Fruit fly (Drosophila melanogaster) whole organism, embryonic: ENCODE data around the gene CG17717.
A peak's percentile ranks its signal among the peaks of the same experiment; 100 is the strongest.

ENCODE experiments used
- CG11247 ChIP-seq: fragments of 200-800 bp; sonication (Bioruptor generic); IDR thresholded peaks from 2 replicates; pipeline ENCODE4 v1.3.6; 2022; ENCODE audit warnings: missing biosample characterization, missing genetic modification characterization
- CG12391 ChIP-seq: fragments of 200-800 bp; sonication (Bioruptor generic); optimal IDR thresholded peaks from 3 replicates; lab custom pipeline; 2018; ENCODE audit warnings: missing biosample characterization, mild to moderate bottlenecking, missing genetic modification characterization, moderate library complexity
- CG13123 ChIP-seq: fragments of 200-800 bp; sonication (Bioruptor generic); optimal IDR thresholded peaks from 2 replicates; lab custom pipeline; 2016; ENCODE audit warnings: missing biosample characterization, missing genetic modification characterization
- CG13775 ChIP-seq: fragments of 200-800 bp; sonication (Bioruptor generic); optimal IDR thresholded peaks from 3 replicates; lab custom pipeline; 2017; ENCODE audit warnings: missing biosample characterization, mild to moderate bottlenecking, missing genetic modification characterization
- CG14014 ChIP-seq: fragments of 200-800 bp; sonication (Bioruptor generic); IDR thresholded peaks from 2 replicates; pipeline ENCODE4 v1.3.6; 2022; ENCODE audit warnings: missing biosample characterization, missing genetic modification characterization
- CG14441 ChIP-seq: fragments of 200-800 bp; sonication (Bioruptor generic); IDR thresholded peaks from 2 replicates; pipeline ENCODE4 v1.3.6; 2022; ENCODE audit warnings: missing biosample characterization, missing genetic modification characterization
- CG14860 ChIP-seq: fragments of 200-800 bp; sonication (Bioruptor generic); IDR thresholded peaks from 3 replicates; pipeline ENCODE4 v1.3.6; 2022; ENCODE audit warnings: missing biosample characterization, missing genetic modification characterization; ENCODE audit not compliant: partially characterized antibody
- CG14965 ChIP-seq: fragments of 200-800 bp; sonication (Bioruptor generic); optimal IDR thresholded peaks from 2 replicates; lab custom pipeline; 2016; ENCODE audit warnings: missing biosample characterization, missing genetic modification characterization, borderline replicate concordance
- CG15514 ChIP-seq: fragments of 200-800 bp; sonication (Bioruptor generic); optimal IDR thresholded peaks from 3 replicates; lab custom pipeline; 2017; ENCODE audit warnings: missing biosample characterization, missing genetic modification characterization, mild to moderate bottlenecking, moderate library complexity, missing genetic modification reagents
- CG1602 ChIP-seq: fragments of 200-800 bp; sonication (Bioruptor generic); optimal IDR thresholded peaks from 3 replicates; lab custom pipeline; 2016; ENCODE audit warnings: missing biosample characterization, missing genetic modification characterization
- CG2712 ChIP-seq: fragments of 200-800 bp; optimal IDR thresholded peaks from 3 replicates; lab custom pipeline; 2019; ENCODE audit warnings: missing biosample characterization, mild to moderate bottlenecking, missing genetic modification characterization, moderate library complexity
- CG2875 ChIP-seq: fragments of 200-800 bp; sonication (Bioruptor generic); optimal IDR thresholded peaks from 2 replicates; lab custom pipeline; 2017; ENCODE audit warnings: missing biosample characterization, mild to moderate bottlenecking, missing genetic modification characterization, missing genetic modification reagents
- CG33557 ChIP-seq: fragments of 200-800 bp; sonication (Bioruptor generic); optimal IDR thresholded peaks from 2 replicates; lab custom pipeline; 2019; ENCODE audit warnings: missing biosample characterization, mild to moderate bottlenecking, missing genetic modification characterization, moderate library complexity
- CG9437 ChIP-seq: fragments of 200-800 bp; sonication (Bioruptor generic); optimal IDR thresholded peaks from 2 replicates; lab custom pipeline; 2018; ENCODE audit warnings: missing biosample characterization, mild to moderate bottlenecking, missing genetic modification characterization
- CG9727 ChIP-seq: fragments of 200-800 bp; sonication (Bioruptor generic); optimal IDR thresholded peaks from 3 replicates; lab custom pipeline; 2017; ENCODE audit warnings: missing biosample characterization, mild to moderate bottlenecking, missing genetic modification characterization
- CoRest ChIP-seq: fragments of 200-800 bp; sonication (Bioruptor generic); optimal IDR thresholded peaks from 3 replicates; lab custom pipeline; 2018; ENCODE audit warnings: missing biosample characterization, mild to moderate bottlenecking, missing genetic modification characterization, moderate library complexity
- Doc2 ChIP-seq: fragments of 200-800 bp; sonication (Bioruptor generic); IDR thresholded peaks from 2 replicates; pipeline ENCODE4 v1.3.6; 2022; ENCODE audit warnings: missing biosample characterization, missing genetic modification characterization
- Drgx ChIP-seq: fragments of 200-800 bp; sonication (Bioruptor generic); IDR thresholded peaks from 2 replicates; pipeline ENCODE4 v1.3.6; 2022; ENCODE audit warnings: missing biosample characterization, missing genetic modification characterization
- Ets65A ChIP-seq: fragments of 200-800 bp; sonication (Bioruptor generic); peaks from one replicate; lab custom pipeline; 2016; ENCODE audit warnings: missing biosample characterization, missing genetic modification characterization
- Gug ChIP-seq: fragments of 200-800 bp; sonication (Bioruptor generic); IDR thresholded peaks from 4 replicates; pipeline ENCODE4 v1.3.6; 2022; ENCODE audit warnings: missing biosample characterization, missing genetic modification characterization
- HHEX ChIP-seq: fragments of 200-800 bp; sonication (Bioruptor generic); optimal IDR thresholded peaks from 3 replicates; lab custom pipeline; 2017; ENCODE audit warnings: missing biosample characterization, mild to moderate bottlenecking, missing genetic modification characterization, missing genetic modification reagents
- Hey ChIP-seq: fragments of 200-800 bp; sonication (Bioruptor generic); optimal IDR thresholded peaks from 3 replicates; lab custom pipeline; 2018; ENCODE audit warnings: missing biosample characterization, mild to moderate bottlenecking, missing genetic modification characterization
- Max ChIP-seq: fragments of 200-800 bp; sonication (Bioruptor generic); optimal IDR thresholded peaks from 2 replicates; lab custom pipeline; 2016; ENCODE audit warnings: missing biosample characterization, mild to moderate bottlenecking, missing genetic modification characterization
- Med ChIP-seq: fragments of 200-800 bp; sonication (Bioruptor generic); peaks from one replicate; lab custom pipeline; 2016; ENCODE audit warnings: missing biosample characterization, missing genetic modification characterization, mild to moderate bottlenecking, inconsistent platforms, moderate library complexity
- Mrtf ChIP-seq: fragments of 200-800 bp; sonication (Bioruptor generic); IDR thresholded peaks from 3 replicates; pipeline ENCODE4 v1.3.6; 2022; ENCODE audit warnings: missing biosample characterization, missing genetic modification characterization
- Neu2 ChIP-seq: fragments of 200-800 bp; sonication (Bioruptor generic); optimal IDR thresholded peaks from 3 replicates; lab custom pipeline; 2016; ENCODE audit warnings: missing biosample characterization, missing genetic modification characterization, borderline replicate concordance
- Nf-YC ChIP-seq: fragments of 200-800 bp; optimal IDR thresholded peaks from 3 replicates; lab custom pipeline; 2019; ENCODE audit warnings: missing biosample characterization, mild to moderate bottlenecking, missing genetic modification characterization, moderate library complexity
- PHDP ChIP-seq: fragments of 200-800 bp; sonication (Bioruptor generic); optimal IDR thresholded peaks from 3 replicates; lab custom pipeline; 2018; ENCODE audit warnings: missing biosample characterization, mild to moderate bottlenecking, missing genetic modification characterization, moderate library complexity
- Pdp1 ChIP-seq, 2 experiments: fragments of 200-800 bp; sonication (Bioruptor generic); optimal IDR thresholded peaks; 3 replicates each; lab custom pipeline; 2016; ENCODE audit warnings: missing biosample characterization in 2 of 2, missing genetic modification characterization in 2 of 2, mild to moderate bottlenecking in 1 of 2, moderate library complexity in 1 of 2
- Rx ChIP-seq: fragments of 200-800 bp; sonication (Bioruptor generic); IDR thresholded peaks from 2 replicates; pipeline ENCODE4 v1.3.6; 2022; ENCODE audit warnings: missing biosample characterization, missing genetic modification characterization
- Scr ChIP-seq: fragments of 200-800 bp; sonication (Bioruptor generic); IDR thresholded peaks from 2 replicates; pipeline ENCODE4 v1.3.6; 2022; ENCODE audit warnings: missing biosample characterization, missing genetic modification characterization; ENCODE audit not compliant: partially characterized antibody
- Sox102F ChIP-seq: fragments of 200-800 bp; sonication (Bioruptor generic); optimal IDR thresholded peaks from 2 replicates; lab custom pipeline; 2018; ENCODE audit warnings: missing biosample characterization, mild to moderate bottlenecking, missing genetic modification characterization, moderate library complexity
- Trl ChIP-seq, 3 experiments: fragments of >200 bp in 2 of 3; fragments of 200-800 bp in 1 of 3; sonication (Bioruptor generic) in 1 of 3; optimal IDR thresholded peaks; 2 replicates in 1 of 3; 3 replicates in 2 of 3; lab custom pipeline; 2016 to 2017; ENCODE audit warnings: missing biosample characterization in 1 of 3, missing genetic modification characterization in 1 of 3
- cas ChIP-seq: fragments of 200-800 bp; sonication (Bioruptor generic); IDR thresholded peaks from 2 replicates; pipeline ENCODE4 v1.3.6; 2022; ENCODE audit warnings: missing biosample characterization, missing genetic modification characterization
- chm ChIP-seq: fragments of 200-800 bp; sonication (Bioruptor generic); IDR thresholded peaks from 2 replicates; pipeline ENCODE4 v1.3.6; 2022; ENCODE audit warnings: missing biosample characterization, missing genetic modification characterization
- chn ChIP-seq: fragments of 200-800 bp; sonication (Bioruptor generic); optimal IDR thresholded peaks from 2 replicates; lab custom pipeline; 2016; ENCODE audit warnings: missing biosample characterization, missing genetic modification characterization
- fd102C ChIP-seq: fragments of 200-800 bp; sonication (Bioruptor generic); optimal IDR thresholded peaks from 2 replicates; lab custom pipeline; 2018; ENCODE audit warnings: missing biosample characterization, mild to moderate bottlenecking, missing genetic modification characterization, moderate library complexity
- grn ChIP-seq: fragments of 200-800 bp; sonication (Bioruptor generic); optimal IDR thresholded peaks from 3 replicates; lab custom pipeline; 2017; ENCODE audit warnings: missing biosample characterization, missing genetic modification characterization
- hb ChIP-seq: fragments of 200-800 bp; sonication (Bioruptor generic); IDR thresholded peaks from 3 replicates; pipeline ENCODE4 v1.3.6; 2022; ENCODE audit warnings: missing biosample characterization, missing genetic modification characterization; ENCODE audit not compliant: partially characterized antibody
- mam ChIP-seq: fragments of 200-800 bp; sonication (Bioruptor generic); optimal IDR thresholded peaks from 3 replicates; lab custom pipeline; 2016; ENCODE audit warnings: missing biosample characterization, missing genetic modification characterization
- nau ChIP-seq: fragments of 200-800 bp; sonication (Bioruptor generic); optimal IDR thresholded peaks from 3 replicates; lab custom pipeline; 2017; ENCODE audit warnings: missing biosample characterization, mild to moderate bottlenecking, missing genetic modification characterization, missing genetic modification reagents
- nerfin-1 ChIP-seq: fragments of 200-800 bp; sonication (Bioruptor generic); optimal IDR thresholded peaks from 3 replicates; lab custom pipeline; 2019; ENCODE audit warnings: missing biosample characterization, mild to moderate bottlenecking, missing genetic modification characterization, moderate library complexity
- phol ChIP-seq: fragments of 200-800 bp; sonication (Bioruptor generic); optimal IDR thresholded peaks from 3 replicates; lab custom pipeline; 2018; ENCODE audit warnings: missing biosample characterization, mild to moderate bottlenecking, missing genetic modification characterization, moderate library complexity
- psq ChIP-seq: fragments of 200-800 bp; sonication (Bioruptor generic); optimal IDR thresholded peaks from 2 replicates; lab custom pipeline; 2017; ENCODE audit warnings: missing biosample characterization, missing genetic modification characterization
- so ChIP-seq: fragments of 200-800 bp; sonication (Bioruptor generic); IDR thresholded peaks from 3 replicates; pipeline ENCODE4 v1.3.6; 2022; ENCODE audit warnings: missing biosample characterization, missing genetic modification characterization
- stwl ChIP-seq: fragments of 200-800 bp; sonication (Bioruptor generic); optimal IDR thresholded peaks from 3 replicates; lab custom pipeline; 2018; ENCODE audit warnings: missing biosample characterization, mild to moderate bottlenecking, missing genetic modification characterization, moderate library complexity
- sug ChIP-seq: fragments of 200-800 bp; optimal IDR thresholded peaks from 2 replicates; lab custom pipeline; 2019; ENCODE audit warnings: missing biosample characterization, mild to moderate bottlenecking, missing genetic modification characterization, moderate library complexity
- tgo ChIP-seq: fragments of 200-800 bp; sonication (Bioruptor generic); IDR thresholded peaks from 3 replicates; pipeline ENCODE4 v1.3.6; 2022; ENCODE audit warnings: missing biosample characterization, missing genetic modification characterization
- vvl ChIP-seq: fragments of 200-800 bp; sonication (Bioruptor generic); IDR thresholded peaks from 2 replicates; pipeline ENCODE4 v1.3.6; 2022; ENCODE audit warnings: missing biosample characterization, missing genetic modification characterization
- zfh2 ChIP-seq: fragments of 200-800 bp; sonication (Bioruptor generic); optimal IDR thresholded peaks from 2 replicates; lab custom pipeline; 2016; ENCODE audit warnings: missing biosample characterization, missing genetic modification characterization

CG17717 gene

dm6 chrX:6574488-6574887 lies 14.6 kb upstream of the CG17717 start (continued):
- TF ChIP-seq CoRest (tag; lab: Kevin White, UChicago) = peak; percentile 12
- TF ChIP-seq Scr (GFP tag; lab: Robert Waterston, UW) = no peak
- peak; percentile 9; the same call in 1 of the 4 replicates for TF ChIP-seq Gug (GFP tag; lab: Robert Waterston, UW)
- peak; percentile 14 for TF ChIP-seq mam (GFP tag; lab: Kevin White, UChicago)
- TF ChIP-seq Pdp1 (GFP tag; optimal IDR thresholded peaks at IDR 0.05; lab: Kevin White, UChicago) = peak in 1 of 2 experiments; percentile 4
- TF ChIP-seq stwl (tag; lab: Kevin White, UChicago) = no peak
- 0 out of 2 replicates have a peak, but pooled peaks have one; percentile 34 for TF ChIP-seq CG14014 (GFP tag; lab: Robert Waterston, UW)
- no peak for TF ChIP-seq Neu2 (GFP tag; lab: Kevin White, UChicago)
- peak; percentile 22 for TF ChIP-seq phol (tag; lab: Kevin White, UChicago)
- TF ChIP-seq CG13123 (GFP tag; lab: Kevin White, UChicago) = no peak
- TF ChIP-seq sug (tag; lab: Kevin White, UChicago) = no peak
- TF ChIP-seq CG13775 (GFP tag; lab: Kevin White, UChicago) = no peak
- TF ChIP-seq cas = no peak
- TF ChIP-seq Ets65A (GFP tag; lab: Kevin White, UChicago) = no peak
- TF ChIP-seq nau = no peak
- no peak for TF ChIP-seq CG33557 (GFP tag; lab: Kevin White, UChicago)
- TF ChIP-seq Rx (GFP tag; lab: Robert Waterston, UW) = 0 out of 2 replicates have a peak, but pooled peaks have one; percentile 38
- peak; percentile 49; the same call in 2 of the 3 replicates for TF ChIP-seq tgo (GFP tag; lab: Robert Waterston, UW)
- peak; percentile 87 for TF ChIP-seq Med (GFP tag; lab: Kevin White, UChicago)
- TF ChIP-seq hb (GFP tag; lab: Robert Waterston, UW) = no peak
- TF ChIP-seq nerfin-1 = no peak
- TF ChIP-seq PHDP (tag; lab: Kevin White, UChicago) = peak; percentile 2
- peak; percentile 49; the same call in 1 of the 2 replicates for TF ChIP-seq vvl (GFP tag; lab: Robert Waterston, UW)
- TF ChIP-seq chn (GFP tag; lab: Kevin White, UChicago) = no peak
- peak; percentile 28 for TF ChIP-seq CG2712 (tag; lab: Kevin White, UChicago)
- peak; percentile 6 for TF ChIP-seq CG12391 (tag; lab: Kevin White, UChicago)
- TF ChIP-seq zfh2 = no peak
- TF ChIP-seq Mrtf (GFP tag; lab: Robert Waterston, UW) = no peak
- TF ChIP-seq Max = no peak
- TF ChIP-seq CG9727 (GFP tag; lab: Kevin White, UChicago) = no peak
- TF ChIP-seq chm (GFP tag; lab: Robert Waterston, UW) = no peak
- no peak for TF ChIP-seq Nf-YC (tag; lab: Kevin White, UChicago)
- no peak for TF ChIP-seq CG1602 (GFP tag; lab: Kevin White, UChicago)
- TF ChIP-seq Doc2 (GFP tag; lab: Robert Waterston, UW) = no peak
- no peak for TF ChIP-seq CG9437 (GFP tag; lab: Kevin White, UChicago)
- TF ChIP-seq CG15514 (GFP tag; lab: Kevin White, UChicago) = peak; percentile 9
- 0 out of 3 replicates have a peak, but pooled peaks have one; percentile 19 for TF ChIP-seq so (GFP tag; lab: Robert Waterston, UW)
- no peak for TF ChIP-seq CG14860 (GFP tag; lab: Robert Waterston, UW)
- TF ChIP-seq grn = no peak
- TF ChIP-seq fd102C (GFP tag; lab: Kevin White, UChicago) = no peak
- TF ChIP-seq Drgx = peak; percentile 47; the same call in 1 of the 2 replicates
- peak; percentile 31 for TF ChIP-seq Sox102F (GFP tag; lab: Kevin White, UChicago)
- no peak for TF ChIP-seq psq (GFP tag; lab: Kevin White, UChicago)
- TF ChIP-seq CG11247 (GFP tag; lab: Robert Waterston, UW) = 0 out of 2 replicates have a peak, but pooled peaks have one; percentile 29
- no peak for TF ChIP-seq Hey
- TF ChIP-seq HHEX (GFP tag; lab: Kevin White, UChicago) = no peak
- peak; percentile 39; the same call in 1 of the 2 replicates for TF ChIP-seq CG14441 (GFP tag; lab: Robert Waterston, UW)
- TF ChIP-seq CG2875 = no peak
- TF ChIP-seq CG14965 (GFP tag; lab: Kevin White, UChicago) = no peak
- TF ChIP-seq Trl (optimal IDR thresholded peaks at IDR 0.05; lab: Kevin White, UChicago) = no peak
- no peak for TF ChIP-seq Trl (GFP tag; optimal IDR thresholded peaks at IDR 0.05; lab: Kevin White, UChicago)
